Fruit fly (Drosophila melanogaster) Kc167 (cell line): ENCODE measurements around the gene glob3.

Experiments used
- Myc ChIP-seq: fragments of >200 bp; optimal IDR thresholded peaks from 2 replicates; lab custom pipeline; 2017; ENCODE audit warnings: missing external identifiers
- h ChIP-seq: fragments of >200 bp; optimal IDR thresholded peaks from 3 replicates; lab custom pipeline; 2018; ENCODE audit warnings: missing external identifiers
- insv ChIP-seq: fragments of >200 bp; optimal IDR thresholded peaks from 3 replicates; lab custom pipeline; 2018; ENCODE audit warnings: missing external identifiers
- psq ChIP-seq: fragments of >200 bp; optimal IDR thresholded peaks from 2 replicates; lab custom pipeline; 2017; ENCODE audit warnings: missing external identifiers
- ttk ChIP-seq: sonication (Bioruptor generic); optimal IDR thresholded peaks from 2 replicates; lab custom pipeline; 2017; ENCODE audit warnings: missing external identifiers

- TF ChIP-seq psq (lab: Kevin White, UChicago): no peak
- TF ChIP-seq Myc (lab: Kevin White, UChicago): no peak
- TF ChIP-seq ttk (lab: Kevin White, UChicago): no peak
- no peak for TF ChIP-seq insv (lab: Kevin White, UChicago)
- no peak for TF ChIP-seq h
Measured at dm6 chr3R:5840870-5841269, 11.0 kb downstream of the glob3 start, which contains the start of gene CG1213.
